Fruit fly (Drosophila melanogaster) whole organism, embryonic: ENCODE results near the gene Ipo9.

ENCODE experiments used
- CG10321 ChIP-seq: fragments of 200-800 bp; sonication (Bioruptor generic); IDR thresholded peaks from 2 replicates; pipeline ENCODE4 v1.3.6; 2022; ENCODE audit warnings: missing biosample characterization, missing genetic modification characterization
- Xrp1 ChIP-seq: fragments of 200-800 bp; sonication (Bioruptor generic); IDR thresholded peaks from 2 replicates; pipeline ENCODE4 v1.3.6; 2022; ENCODE audit warnings: missing biosample characterization, missing genetic modification characterization
- YL-1 ChIP-seq: fragments of 200-800 bp; sonication (Bioruptor generic); optimal IDR thresholded peaks from 3 replicates; lab custom pipeline; 2017; ENCODE audit warnings: missing biosample characterization, mild to moderate bottlenecking, missing genetic modification characterization
- en ChIP-seq: fragments of 200-800 bp; sonication (Bioruptor generic); optimal IDR thresholded peaks from 2 replicates; lab custom pipeline; 2016; ENCODE audit warnings: missing biosample characterization, missing genetic modification characterization
- ro ChIP-seq: fragments of 200-800 bp; sonication (Bioruptor generic); IDR thresholded peaks from 2 replicates; pipeline ENCODE4 v1.3.6; 2022; ENCODE audit warnings: missing biosample characterization, missing genetic modification characterization

DNA sequence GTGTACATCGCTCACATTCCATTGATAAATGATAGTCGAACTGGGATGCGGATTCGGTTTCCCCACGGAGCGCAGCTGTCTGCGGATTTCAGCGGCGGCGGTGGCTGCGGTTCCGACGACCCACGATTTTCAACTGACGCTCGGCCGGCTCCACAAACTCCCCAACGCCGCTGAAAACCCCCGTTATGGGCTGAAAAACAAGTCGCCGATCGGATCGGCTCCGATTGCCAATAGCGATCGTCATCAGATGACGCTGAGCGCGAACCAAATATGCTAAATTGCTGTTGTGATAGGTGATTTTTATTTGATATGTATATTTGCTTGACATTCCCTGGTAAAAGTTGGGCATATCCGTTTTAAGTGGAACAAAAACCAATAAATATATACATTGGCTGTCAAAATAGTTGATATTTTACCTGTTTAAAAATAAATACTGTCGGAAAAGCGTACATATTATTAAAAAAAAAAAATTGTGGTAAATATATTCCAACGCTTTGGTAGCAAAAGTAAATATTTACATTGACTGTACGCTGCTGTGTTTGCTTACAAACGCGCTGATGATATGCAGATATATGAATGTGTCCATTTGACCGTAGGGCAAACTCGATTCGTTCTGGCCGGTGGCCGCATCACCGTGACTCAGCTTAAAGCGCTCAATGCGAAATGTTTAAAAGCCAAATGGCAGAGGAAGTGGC is 42.0 kb downstream of the Ipo9 start:
- TF ChIP-seq CG10321 (GFP tag; lab: Robert Waterston, UW) (no peak), en (no peak), YL-1 (GFP tag; lab: Kevin White, UChicago) (no peak), ro (GFP tag; lab: Robert Waterston, UW) (0 out of 2 replicates have a peak, but pooled peaks have one; percentile 26), Xrp1 (GFP tag; lab: Robert Waterston, UW) (0 out of 2 replicates have a peak, but pooled peaks have one; percentile 27)
